Worm (Caenorhabditis elegans) whole organism, L3 larva: Measurements from ENCODE around the gene miro-1.
"Not testable (repeated sequence)": the region's sequence is repeated elsewhere in the genome, so short reads cannot be mapped to it uniquely, and the experiment has no call there.

Experiments used
- ZK546.5 ChIP-seq: sonication (generic microtip); optimal IDR thresholded peaks from 2 replicates; lab custom pipeline; 2017; ENCODE audit warnings: missing biosample characterization, missing genetic modification characterization
- aly-2 ChIP-seq: fragments of 150-350 bp; optimal IDR thresholded peaks from 2 replicates; lab custom pipeline; 2014; ENCODE audit warnings: missing biosample characterization, missing genetic modification characterization
- ceh-16 ChIP-seq: sonication (generic microtip); optimal IDR thresholded peaks from 2 replicates; lab custom pipeline; 2017; ENCODE audit warnings: missing biosample characterization, missing genetic modification characterization
- ceh-9 ChIP-seq: sonication (generic microtip); optimal IDR thresholded peaks from 2 replicates; lab custom pipeline; 2018; ENCODE audit warnings: missing biosample characterization, missing genetic modification characterization
- daf-12 ChIP-seq: fragments of 150-350 bp; optimal IDR thresholded peaks from 2 replicates; lab custom pipeline; 2014; ENCODE audit warnings: missing biosample characterization, missing genetic modification reagents, missing genetic modification characterization
- egl-27 ChIP-seq: sonication (generic microtip); optimal IDR thresholded peaks from 4 replicates; lab custom pipeline; 2017; ENCODE audit warnings: missing biosample characterization, missing genetic modification reagents, missing genetic modification characterization
- egl-5 ChIP-seq: fragments of 150-350 bp; optimal IDR thresholded peaks from 2 replicates; lab custom pipeline; 2017; ENCODE audit warnings: missing biosample characterization, missing genetic modification reagents, missing genetic modification characterization, inconsistent platforms
- elt-1 ChIP-seq: fragments of 150-350 bp; optimal IDR thresholded peaks from 2 replicates; lab custom pipeline; 2014; ENCODE audit warnings: missing biosample characterization, missing genetic modification characterization
- elt-3 ChIP-seq, 3 experiments: fragments of 150-350 bp in 1 of 3; sonication (generic microtip) in 2 of 3; optimal IDR thresholded peaks; 2 replicates in 2 of 3; 4 replicates in 1 of 3; lab custom pipeline; 2014 to 2017; ENCODE audit warnings: missing biosample characterization in 3 of 3, missing genetic modification characterization in 3 of 3
- eor-1 ChIP-seq, 2 experiments: fragments of 150-350 bp; optimal IDR thresholded peaks; 2 replicates each; lab custom pipeline; 2014 to 2018; ENCODE audit warnings: missing biosample characterization in 2 of 2, missing genetic modification characterization in 2 of 2
- fkh-10 ChIP-seq: sonication (generic microtip); optimal IDR thresholded peaks from 2 replicates; lab custom pipeline; 2017; ENCODE audit warnings: missing biosample characterization, missing genetic modification reagents, missing genetic modification characterization
- hmg-11 ChIP-seq: sonication (generic microtip); optimal IDR thresholded peaks from 2 replicates; lab custom pipeline; 2016; ENCODE audit warnings: missing genetic modification characterization, missing compliant biosample characterization
- lin-15B ChIP-seq: fragments of 150-350 bp; optimal IDR thresholded peaks from 2 replicates; lab custom pipeline; 2014; ENCODE audit warnings: missing biosample characterization, missing genetic modification characterization
- lin-39 ChIP-seq: fragments of 150-350 bp; optimal IDR thresholded peaks from 2 replicates; lab custom pipeline; 2018; ENCODE audit warnings: missing biosample characterization, missing genetic modification reagents, missing genetic modification characterization
- lsy-12 ChIP-seq: sonication (generic microtip); optimal IDR thresholded peaks from 2 replicates; lab custom pipeline; 2016; ENCODE audit warnings: mild to moderate bottlenecking, missing genetic modification characterization, missing compliant biosample characterization
- nfya-1 ChIP-seq: sonication (generic microtip); optimal IDR thresholded peaks from 2 replicates; lab custom pipeline; 2017; ENCODE audit warnings: missing genetic modification characterization, mild to moderate bottlenecking, missing compliant biosample characterization, antibody characterized with exemption, moderate library complexity; ENCODE audit not compliant: insufficient read depth
- nhr-11 ChIP-seq: fragments of 150-350 bp; optimal IDR thresholded peaks from 2 replicates; lab custom pipeline; 2014; ENCODE audit warnings: missing biosample characterization, missing genetic modification characterization
- nhr-12 ChIP-seq: fragments of 150-350 bp; optimal IDR thresholded peaks from 2 replicates; lab custom pipeline; 2014; ENCODE audit warnings: missing biosample characterization, missing genetic modification characterization
- nhr-23 ChIP-seq: fragments of 150-350 bp; optimal IDR thresholded peaks from 2 replicates; lab custom pipeline; 2014; ENCODE audit warnings: missing biosample characterization, missing genetic modification reagents, missing genetic modification characterization
- nhr-25 ChIP-seq: sonication (generic microtip); optimal IDR thresholded peaks from 2 replicates; lab custom pipeline; 2017; ENCODE audit warnings: missing biosample characterization, missing genetic modification characterization
- nhr-43 ChIP-seq: sonication (generic microtip); optimal IDR thresholded peaks from 2 replicates; lab custom pipeline; 2016; ENCODE audit warnings: mild to moderate bottlenecking, missing genetic modification characterization, missing compliant biosample characterization; ENCODE audit not compliant: poor library complexity, severe bottlenecking
- nhr-76 ChIP-seq: fragments of 150-350 bp; sonication (generic microtip); optimal IDR thresholded peaks from 5 replicates; lab custom pipeline; 2014; ENCODE audit warnings: missing biosample characterization, missing genetic modification characterization
- pha-4 ChIP-seq: fragments of 150-350 bp; optimal IDR thresholded peaks from 2 replicates; lab custom pipeline; 2014; ENCODE audit warnings: missing biosample characterization, missing genetic modification reagents, missing genetic modification characterization
- pqm-1 ChIP-seq: fragments of 150-350 bp; optimal IDR thresholded peaks from 2 replicates; lab custom pipeline; 2017; ENCODE audit warnings: missing biosample characterization, missing genetic modification characterization, inconsistent platforms
- snpc-4 ChIP-seq: fragments of 150-350 bp; optimal IDR thresholded peaks from 2 replicates; lab custom pipeline; 2014; ENCODE audit warnings: missing biosample characterization, missing genetic modification characterization
- tbx-2 ChIP-seq: sonication (generic microtip); optimal IDR thresholded peaks from 2 replicates; lab custom pipeline; 2016; ENCODE audit warnings: mild to moderate bottlenecking, missing genetic modification characterization, missing compliant biosample characterization
- unc-39 ChIP-seq: sonication (generic microtip); optimal IDR thresholded peaks from 4 replicates; lab custom pipeline; 2017; ENCODE audit warnings: missing biosample characterization, missing genetic modification characterization
- unc-62 ChIP-seq: fragments of 150-350 bp; sonication (generic microtip); optimal IDR thresholded peaks from 4 replicates; lab custom pipeline; 2014; ENCODE audit warnings: missing biosample characterization, missing genetic modification reagents, missing genetic modification characterization
- zag-1 ChIP-seq: fragments of 150-350 bp; optimal IDR thresholded peaks from 2 replicates; lab custom pipeline; 2014; ENCODE audit warnings: missing biosample characterization, missing genetic modification characterization

miro-1 gene

DNA sequence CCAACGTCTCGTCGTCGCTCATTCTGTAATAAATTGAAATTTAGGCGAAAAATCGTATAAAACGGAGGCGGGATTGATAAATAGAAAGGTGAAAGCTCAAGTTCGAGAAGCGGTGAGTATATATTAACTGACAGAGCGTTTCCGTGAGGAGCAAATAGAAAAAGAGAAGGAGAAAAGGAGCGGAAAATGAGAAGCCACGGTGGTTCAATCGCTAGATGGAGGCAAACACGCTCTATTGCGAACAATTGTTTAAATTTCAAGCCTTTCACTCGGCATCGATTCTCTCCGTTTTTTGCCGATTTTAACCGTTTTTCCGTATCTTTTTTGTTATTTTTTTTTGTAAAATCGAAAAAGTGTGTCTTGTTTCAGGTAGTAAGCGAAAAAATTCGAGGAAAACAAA lies at the start of gene miro-1:
Gene miro-1 (minus strand): TSS at position 23 of the 400 bp plus-strand sequence.
- TF ChIP-seq zag-1; nfya-1 (tag; lab: Kevin White, UChicago); eor-1 (tag; optimal IDR thresholded peaks at IDR 0.05; lab: Kevin White, UChicago): not testable (repeated sequence)
- TF ChIP-seq, all 47 proteins: peak for 0; not testable (repeated sequence) for 47

DNA sequence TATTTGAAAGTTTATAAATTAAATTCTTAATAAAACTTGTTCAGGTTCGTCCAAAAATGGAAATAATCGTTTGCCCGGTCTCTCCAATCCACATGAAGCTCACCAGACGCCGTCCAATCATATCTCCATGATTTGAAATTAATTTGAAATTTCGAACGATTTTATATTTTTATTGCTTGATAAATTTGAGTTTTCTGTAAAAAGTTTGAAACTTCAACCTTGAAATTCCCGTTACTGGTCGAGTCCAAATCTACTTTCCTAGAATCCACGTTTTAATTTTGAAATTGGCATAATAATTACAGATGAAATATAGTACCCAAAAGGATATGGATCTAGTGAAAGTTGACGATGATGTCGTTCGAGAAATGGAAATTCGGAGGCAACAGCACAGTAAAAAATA lies 48.8 kb upstream of the miro-1 start, which contains the start of gene npp-26:
Gene npp-26 (plus strand): TSS at position 301 of the 400 bp plus-strand sequence.
- TF ChIP-seq tbx-2: no peak
- TF ChIP-seq unc-39: no peak
- no peak for TF ChIP-seq ceh-16 (tag; lab: Kevin White, UChicago)
- TF ChIP-seq pha-4: no peak
- TF ChIP-seq nhr-11: no peak
- no peak for TF ChIP-seq nhr-25 (tag; lab: Kevin White, UChicago)

DNA sequence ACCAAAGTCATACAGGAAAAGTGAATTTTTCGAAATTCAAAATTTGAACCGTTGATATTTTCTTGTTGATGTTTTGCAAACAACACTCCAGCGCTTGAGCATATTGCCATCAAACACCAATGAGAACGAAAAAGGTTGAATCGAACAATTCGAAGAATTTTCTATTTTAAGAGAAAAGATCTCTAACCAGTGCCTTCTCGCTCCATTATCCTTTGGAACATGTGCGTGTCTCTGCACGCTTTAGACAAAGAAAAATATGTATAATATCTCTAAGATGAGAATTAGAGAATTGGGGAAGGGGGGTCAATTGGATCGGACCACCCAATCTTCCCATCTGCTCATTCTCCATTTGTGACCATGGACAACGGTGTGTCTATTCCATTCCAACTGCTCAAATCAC lies 48.2 kb upstream of the miro-1 start, which contains the start of gene Y17G9B.2:
Gene Y17G9B.2 (plus strand): TSS at position 301 of the 400 bp plus-strand sequence.
- TF ChIP-seq aly-2 (tag; lab: Kevin White, UChicago): no peak
- TF ChIP-seq fkh-10 (GFP tag; lab: Kevin White, UChicago): no peak
- TF ChIP-seq tbx-2: no peak
- no peak for TF ChIP-seq unc-39

DNA sequence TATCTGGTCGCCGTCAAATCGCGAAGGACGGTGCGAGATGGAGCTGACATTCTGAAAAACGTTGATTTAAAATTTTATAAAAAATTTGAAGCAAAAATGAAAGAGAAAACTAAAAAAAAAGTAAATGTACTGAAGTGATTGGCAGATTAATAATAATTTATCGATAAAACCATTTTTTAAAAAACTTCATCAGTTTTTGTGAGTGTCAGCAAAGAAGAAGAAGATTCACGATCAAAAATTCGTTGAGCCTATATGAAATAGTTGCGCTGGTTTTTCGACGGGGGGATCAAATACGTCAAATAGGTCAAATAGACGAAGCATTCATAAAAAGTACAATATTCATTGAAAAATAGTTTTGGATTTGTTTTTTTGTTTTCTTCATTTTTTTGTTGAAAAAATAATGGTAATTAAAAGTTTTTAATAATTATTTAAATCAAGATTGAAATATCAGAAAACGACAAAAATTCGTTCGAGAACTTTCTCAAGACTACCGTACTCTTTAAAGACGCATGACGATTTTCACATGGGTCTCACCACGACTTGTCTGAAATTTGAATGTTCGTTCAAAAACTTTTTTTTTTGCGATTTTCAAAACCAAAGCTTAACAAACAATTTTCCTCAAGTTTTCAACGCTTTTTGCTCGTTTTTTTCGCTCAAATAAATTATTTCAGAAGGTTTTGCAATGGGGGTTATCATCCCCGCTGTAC lies 44.9 kb upstream of the miro-1 start, which contains the start of the genes memi-1 and cyp-31A3:
Gene memi-1 (minus strand): TSS at position 51 of the 707 bp plus-strand sequence.
Gene cyp-31A3 (plus strand): TSS at position 672 of the 707 bp plus-strand sequence.
- TF ChIP-seq lin-15B (tag; lab: Kevin White, UChicago) (no peak), elt-3 (tag; optimal IDR thresholded peaks at IDR 0.05; lab: Kevin White, UChicago) (no peak), fkh-10 (GFP tag; lab: Kevin White, UChicago) (no peak), tbx-2 (no peak), nhr-23 (tag; lab: Kevin White, UChicago) (no peak), ceh-16 (tag; lab: Kevin White, UChicago) (no peak), nhr-11 (no peak), nhr-43 (tag; lab: Kevin White, UChicago) (no peak), hmg-11 (tag; lab: Kevin White, UChicago) (no peak), ZK546.5 (tag; lab: Kevin White, UChicago) (no peak), pqm-1 (no peak), snpc-4 (tag; lab: Kevin White, UChicago) (no peak)

DNA sequence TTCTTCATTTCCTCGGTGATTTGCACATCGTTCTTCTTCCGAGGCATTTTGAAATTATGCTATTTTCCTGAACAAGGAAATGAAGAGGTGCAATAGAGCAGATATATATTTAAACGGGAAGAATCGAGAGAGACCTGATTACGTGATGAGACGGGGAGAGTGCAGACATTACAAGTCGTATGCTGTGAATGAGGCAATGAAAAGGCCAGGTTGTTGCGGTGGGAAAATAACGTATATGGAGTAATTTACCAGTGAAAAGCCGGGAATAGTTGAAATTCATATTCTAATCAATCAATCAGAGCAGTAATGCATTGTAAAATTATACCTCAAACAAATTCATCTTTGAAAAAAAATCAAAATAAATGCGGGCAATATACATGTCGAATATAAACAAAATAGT lies 43.1 kb upstream of the miro-1 start, which contains the start of gene Y17G9B.8:
Gene Y17G9B.8 (minus strand): TSS at position 182 of the 400 bp plus-strand sequence.
- TF ChIP-seq aly-2 (tag; lab: Kevin White, UChicago) (no peak), elt-3 (tag; optimal IDR thresholded peaks at IDR 0.05; lab: Kevin White, UChicago) (no peak), ceh-9 (no peak), unc-62 (GFP tag; lab: Kevin White, UChicago) (no peak), lin-39 (tag; lab: Kevin White, UChicago) (no peak), daf-12 (no peak), nhr-76 (tag; lab: Kevin White, UChicago) (no peak)

DNA sequence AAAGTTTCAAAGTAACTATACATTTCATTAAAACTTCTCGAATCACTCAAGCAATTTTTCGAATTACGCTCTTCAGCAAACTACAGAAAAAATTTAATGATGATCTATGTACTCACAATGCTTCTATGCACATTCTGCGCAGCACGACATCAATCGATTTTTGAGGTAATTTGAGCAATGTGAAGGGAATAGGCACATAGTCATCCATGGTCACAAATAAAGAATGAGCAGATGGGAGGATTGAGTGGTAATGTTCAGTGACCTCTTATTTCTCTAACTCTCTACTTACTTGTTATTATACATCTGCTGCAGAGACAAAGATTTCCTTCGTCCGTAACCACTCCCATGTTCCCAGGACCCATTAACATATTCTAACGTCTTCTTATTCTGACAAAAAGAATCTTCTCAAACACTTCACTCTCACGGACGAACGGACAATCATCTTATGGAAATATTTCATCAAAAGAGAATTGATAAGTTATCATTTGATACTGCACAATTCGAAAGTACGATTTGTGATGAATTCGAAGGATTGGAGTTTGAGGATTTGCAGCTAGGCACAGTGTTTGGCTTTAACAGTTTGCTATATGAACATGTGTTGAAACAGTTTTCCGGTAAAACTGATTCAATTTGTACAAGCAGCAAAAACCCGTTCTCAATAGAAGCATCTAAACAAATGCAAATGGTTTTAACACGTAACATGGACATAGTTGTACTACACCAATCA lies 40.5 kb upstream of the miro-1 start, which contains the start of the genes fbxb-77 and Y17G9B.11:
Gene fbxb-77 (minus strand): TSS at position 229 of the 727 bp plus-strand sequence.
Gene Y17G9B.11 (plus strand): TSS at position 677 of the 727 bp plus-strand sequence.
- TF ChIP-seq elt-1 (tag; lab: Kevin White, UChicago) (no peak), nhr-12 (tag; lab: Kevin White, UChicago) (no peak), nhr-25 (tag; lab: Kevin White, UChicago) (no peak), egl-5 (tag; lab: Kevin White, UChicago) (no peak), daf-12 (no peak), nhr-23 (tag; lab: Kevin White, UChicago) (no peak), hmg-11 (tag; lab: Kevin White, UChicago) (no peak), nfya-1 (tag; lab: Kevin White, UChicago) (no peak), egl-27 (tag; lab: Kevin White, UChicago) (no peak), ceh-9 (no peak), lsy-12 (tag; lab: Kevin White, UChicago) (no peak), pqm-1 (no peak), snpc-4 (tag; lab: Kevin White, UChicago) (no peak), nhr-76 (tag; lab: Kevin White, UChicago) (no peak), lin-39 (tag; lab: Kevin White, UChicago) (no peak)
